Fruit fly (Drosophila melanogaster) whole organism, embryonic: ENCODE measurements around the gene CG43060.

Experiments used
- Aef1 ChIP-seq: fragments of 200-800 bp; sonication (Bioruptor generic); IDR thresholded peaks from 3 replicates; pipeline ENCODE4 v1.3.6; 2022; ENCODE audit warnings: missing biosample characterization, missing genetic modification characterization
- Blimp-1 ChIP-seq: fragments of 200-800 bp; sonication (Bioruptor generic); optimal IDR thresholded peaks from 3 replicates; lab custom pipeline; 2018; ENCODE audit warnings: missing biosample characterization, missing genetic modification characterization, mild to moderate bottlenecking, moderate library complexity, missing genetic modification reagents
- CG10209 ChIP-seq: fragments of 200-800 bp; sonication (Bioruptor generic); optimal IDR thresholded peaks from 3 replicates; lab custom pipeline; 2017; ENCODE audit warnings: missing biosample characterization, mild to moderate bottlenecking, missing genetic modification characterization, missing genetic modification reagents
- CG11456 ChIP-seq: fragments of 200-800 bp; sonication (Bioruptor generic); IDR thresholded peaks from 3 replicates; pipeline ENCODE4 v1.3.6; 2022; ENCODE audit warnings: missing biosample characterization, missing genetic modification characterization
- CG12071 ChIP-seq: fragments of 200-800 bp; sonication (Bioruptor generic); optimal IDR thresholded peaks from 3 replicates; lab custom pipeline; 2018; ENCODE audit warnings: missing biosample characterization, mild to moderate bottlenecking, missing genetic modification characterization
- CG12155 ChIP-seq: fragments of 200-800 bp; sonication (Bioruptor generic); optimal IDR thresholded peaks from 3 replicates; lab custom pipeline; 2016; ENCODE audit warnings: missing biosample characterization, missing genetic modification characterization
- CG1602 ChIP-seq: fragments of 200-800 bp; sonication (Bioruptor generic); optimal IDR thresholded peaks from 3 replicates; lab custom pipeline; 2016; ENCODE audit warnings: missing biosample characterization, missing genetic modification characterization
- CG17186 ChIP-seq: fragments of 200-800 bp; sonication (Bioruptor generic); optimal IDR thresholded peaks from 3 replicates; lab custom pipeline; 2017; ENCODE audit warnings: missing biosample characterization, missing genetic modification reagents, missing genetic modification characterization
- CG17328 ChIP-seq: fragments of 200-800 bp; sonication (Bioruptor generic); IDR thresholded peaks from 2 replicates; pipeline ENCODE4 v1.3.6; 2022; ENCODE audit warnings: missing biosample characterization, missing genetic modification characterization
- CG2202 ChIP-seq: fragments of 200-800 bp; sonication (Bioruptor generic); optimal IDR thresholded peaks from 2 replicates; lab custom pipeline; 2018; ENCODE audit warnings: missing biosample characterization, mild to moderate bottlenecking, missing genetic modification characterization
- CG2875 ChIP-seq: fragments of 200-800 bp; sonication (Bioruptor generic); optimal IDR thresholded peaks from 2 replicates; lab custom pipeline; 2017; ENCODE audit warnings: missing biosample characterization, mild to moderate bottlenecking, missing genetic modification characterization, missing genetic modification reagents
- CG32532 ChIP-seq: fragments of 200-800 bp; sonication (Bioruptor generic); IDR thresholded peaks from 2 replicates; pipeline ENCODE4 v1.3.6; 2022; ENCODE audit warnings: missing biosample characterization, missing genetic modification characterization
- CG3995 ChIP-seq: fragments of 200-800 bp; sonication (Bioruptor generic); optimal IDR thresholded peaks from 3 replicates; lab custom pipeline; 2016; ENCODE audit warnings: missing biosample characterization, missing genetic modification characterization
- CG4328 ChIP-seq: fragments of 200-800 bp; sonication (Bioruptor generic); optimal IDR thresholded peaks from 3 replicates; lab custom pipeline; 2017; ENCODE audit warnings: missing biosample characterization, missing genetic modification reagents, missing genetic modification characterization
- CG4404 ChIP-seq: fragments of 200-800 bp; sonication (Bioruptor generic); IDR thresholded peaks from 2 replicates; pipeline ENCODE4 v1.3.6; 2022; ENCODE audit warnings: missing biosample characterization, missing genetic modification characterization
- CG7271 ChIP-seq: fragments of 200-800 bp; sonication (Bioruptor generic); optimal IDR thresholded peaks from 2 replicates; lab custom pipeline; 2018; ENCODE audit warnings: missing biosample characterization, mild to moderate bottlenecking, missing genetic modification characterization, moderate library complexity
- CG8089 ChIP-seq: fragments of 200-800 bp; sonication (Bioruptor generic); optimal IDR thresholded peaks from 3 replicates; lab custom pipeline; 2016; ENCODE audit warnings: missing biosample characterization, missing genetic modification characterization
- Dad ChIP-seq: fragments of 200-800 bp; sonication (Bioruptor generic); optimal IDR thresholded peaks from 3 replicates; lab custom pipeline; 2016; ENCODE audit warnings: missing biosample characterization, missing genetic modification characterization
- Dfd ChIP-seq, 2 experiments: fragments of >200 bp; optimal IDR thresholded peaks; 2 replicates each; lab custom pipeline; 2017; ENCODE audit warnings: missing biosample characterization in 2 of 2, missing genetic modification characterization in 2 of 2
- Doc2 ChIP-seq: fragments of 200-800 bp; sonication (Bioruptor generic); IDR thresholded peaks from 2 replicates; pipeline ENCODE4 v1.3.6; 2022; ENCODE audit warnings: missing biosample characterization, missing genetic modification characterization
- Fer2 ChIP-seq: fragments of 200-800 bp; sonication (Bioruptor generic); optimal IDR thresholded peaks from 2 replicates; lab custom pipeline; 2018; ENCODE audit warnings: missing biosample characterization, mild to moderate bottlenecking, missing genetic modification characterization, moderate library complexity
- H2.0 ChIP-seq: fragments of 200-800 bp; sonication (Bioruptor generic); IDR thresholded peaks from 2 replicates; pipeline ENCODE4 v1.3.6; 2022; ENCODE audit warnings: missing biosample characterization, missing genetic modification characterization
- Hr39 ChIP-seq: fragments of >200 bp; optimal IDR thresholded peaks from 2 replicates; lab custom pipeline; 2017
- MTF-1 ChIP-seq: fragments of 200-800 bp; sonication (Bioruptor generic); optimal IDR thresholded peaks from 2 replicates; lab custom pipeline; 2018; ENCODE audit warnings: missing biosample characterization, mild to moderate bottlenecking, missing genetic modification characterization, borderline replicate concordance
- Med ChIP-seq: fragments of 200-800 bp; sonication (Bioruptor generic); peaks from one replicate; lab custom pipeline; 2016; ENCODE audit warnings: missing biosample characterization, missing genetic modification characterization, mild to moderate bottlenecking, inconsistent platforms, moderate library complexity
- NfI ChIP-seq: fragments of 200-800 bp; sonication (Bioruptor generic); optimal IDR thresholded peaks from 3 replicates; lab custom pipeline; 2018; ENCODE audit warnings: missing biosample characterization, mild to moderate bottlenecking, missing genetic modification characterization, moderate library complexity
- Optix ChIP-seq: fragments of 200-800 bp; sonication (Bioruptor generic); IDR thresholded peaks from 3 replicates; pipeline ENCODE4 v1.3.6; 2022; ENCODE audit warnings: missing biosample characterization, missing genetic modification characterization
- Rx ChIP-seq: fragments of 200-800 bp; sonication (Bioruptor generic); IDR thresholded peaks from 2 replicates; pipeline ENCODE4 v1.3.6; 2022; ENCODE audit warnings: missing biosample characterization, missing genetic modification characterization
- Sox100B ChIP-seq: fragments of 200-800 bp; sonication (Bioruptor generic); optimal IDR thresholded peaks from 3 replicates; lab custom pipeline; 2018; ENCODE audit warnings: missing biosample characterization, mild to moderate bottlenecking, missing genetic modification characterization
- ac ChIP-seq: fragments of 200-800 bp; sonication (Bioruptor generic); optimal IDR thresholded peaks from 3 replicates; lab custom pipeline; 2017; ENCODE audit warnings: missing biosample characterization, mild to moderate bottlenecking, missing genetic modification characterization
- al ChIP-seq: fragments of 200-800 bp; sonication (Bioruptor generic); IDR thresholded peaks from 2 replicates; pipeline ENCODE4 v1.3.6; 2022; ENCODE audit warnings: missing biosample characterization, missing genetic modification characterization
- az2 ChIP-seq: fragments of 200-800 bp; sonication (Bioruptor generic); optimal IDR thresholded peaks from 3 replicates; lab custom pipeline; 2016; ENCODE audit warnings: missing biosample characterization, missing genetic modification characterization
- bsh ChIP-seq, 2 experiments: fragments of 200-800 bp; sonication (Bioruptor generic); optimal IDR thresholded peaks; 2 replicates each; lab custom pipeline; 2017 to 2018; ENCODE audit warnings: mild to moderate bottlenecking in 2 of 2, missing biosample characterization in 2 of 2, missing genetic modification characterization in 2 of 2, moderate library complexity in 1 of 2
- cato ChIP-seq: fragments of 200-800 bp; sonication (Bioruptor generic); optimal IDR thresholded peaks from 2 replicates; lab custom pipeline; 2016; ENCODE audit warnings: missing biosample characterization, missing genetic modification characterization, borderline replicate concordance
- chm ChIP-seq: fragments of 200-800 bp; sonication (Bioruptor generic); IDR thresholded peaks from 2 replicates; pipeline ENCODE4 v1.3.6; 2022; ENCODE audit warnings: missing biosample characterization, missing genetic modification characterization
- chn ChIP-seq: fragments of 200-800 bp; sonication (Bioruptor generic); optimal IDR thresholded peaks from 2 replicates; lab custom pipeline; 2016; ENCODE audit warnings: missing biosample characterization, missing genetic modification characterization
- croc ChIP-seq: fragments of 200-800 bp; sonication (Bioruptor generic); conservative IDR thresholded peaks from 3 replicates; pipeline ENCODE4 v1.3.6; 2022; ENCODE audit warnings: missing biosample characterization, missing genetic modification characterization
- dan ChIP-seq: fragments of 200-800 bp; sonication (Bioruptor generic); IDR thresholded peaks from 2 replicates; pipeline ENCODE4 v1.3.6; 2022; ENCODE audit warnings: missing biosample characterization, missing genetic modification characterization
- dati ChIP-seq: fragments of 200-800 bp; sonication (Bioruptor generic); IDR thresholded peaks from 2 replicates; pipeline ENCODE4 v1.3.6; 2022; ENCODE audit warnings: missing biosample characterization, missing genetic modification characterization
- dpn ChIP-seq, 2 experiments: fragments of 200-800 bp; sonication (Bioruptor generic); optimal IDR thresholded peaks; 3 replicates each; lab custom pipeline; 2016; ENCODE audit warnings: missing biosample characterization in 2 of 2, missing genetic modification characterization in 2 of 2
- en ChIP-seq: fragments of 200-800 bp; sonication (Bioruptor generic); optimal IDR thresholded peaks from 2 replicates; lab custom pipeline; 2016; ENCODE audit warnings: missing biosample characterization, missing genetic modification characterization
- esg ChIP-seq: fragments of 200-800 bp; sonication (Bioruptor generic); conservative IDR thresholded peaks from 2 replicates; pipeline ENCODE4 v1.3.6; 2022; ENCODE audit warnings: missing biosample characterization, missing genetic modification characterization
- ken ChIP-seq: fragments of 200-800 bp; sonication (Bioruptor generic); IDR thresholded peaks from 3 replicates; pipeline ENCODE4 v1.3.6; 2022; ENCODE audit warnings: missing biosample characterization, missing genetic modification characterization
- nau ChIP-seq: fragments of 200-800 bp; sonication (Bioruptor generic); optimal IDR thresholded peaks from 3 replicates; lab custom pipeline; 2017; ENCODE audit warnings: missing biosample characterization, mild to moderate bottlenecking, missing genetic modification characterization, missing genetic modification reagents
- nerfin-1 ChIP-seq: fragments of 200-800 bp; sonication (Bioruptor generic); optimal IDR thresholded peaks from 3 replicates; lab custom pipeline; 2019; ENCODE audit warnings: missing biosample characterization, mild to moderate bottlenecking, missing genetic modification characterization, moderate library complexity
- pb ChIP-seq: fragments of 200-800 bp; sonication (Bioruptor generic); optimal IDR thresholded peaks from 3 replicates; lab custom pipeline; 2016; ENCODE audit warnings: missing biosample characterization, missing genetic modification characterization
- phol ChIP-seq: fragments of 200-800 bp; sonication (Bioruptor generic); optimal IDR thresholded peaks from 3 replicates; lab custom pipeline; 2018; ENCODE audit warnings: missing biosample characterization, mild to moderate bottlenecking, missing genetic modification characterization, moderate library complexity
- repo ChIP-seq: fragments of 200-800 bp; sonication (Bioruptor generic); optimal IDR thresholded peaks from 2 replicates; lab custom pipeline; 2016; ENCODE audit warnings: missing biosample characterization, missing genetic modification characterization
- tin ChIP-seq: fragments of 200-800 bp; sonication (Bioruptor generic); optimal IDR thresholded peaks from 3 replicates; lab custom pipeline; 2016; ENCODE audit warnings: missing biosample characterization, missing genetic modification characterization
- trh ChIP-seq: fragments of 200-800 bp; sonication (Bioruptor generic); optimal IDR thresholded peaks from 2 replicates; lab custom pipeline; 2016; ENCODE audit warnings: missing biosample characterization, missing genetic modification characterization
- tx ChIP-seq: fragments of 200-800 bp; sonication (Bioruptor generic); optimal IDR thresholded peaks from 2 replicates; lab custom pipeline; 2016; ENCODE audit warnings: missing biosample characterization, missing genetic modification characterization

The CG43060 gene

DNA sequence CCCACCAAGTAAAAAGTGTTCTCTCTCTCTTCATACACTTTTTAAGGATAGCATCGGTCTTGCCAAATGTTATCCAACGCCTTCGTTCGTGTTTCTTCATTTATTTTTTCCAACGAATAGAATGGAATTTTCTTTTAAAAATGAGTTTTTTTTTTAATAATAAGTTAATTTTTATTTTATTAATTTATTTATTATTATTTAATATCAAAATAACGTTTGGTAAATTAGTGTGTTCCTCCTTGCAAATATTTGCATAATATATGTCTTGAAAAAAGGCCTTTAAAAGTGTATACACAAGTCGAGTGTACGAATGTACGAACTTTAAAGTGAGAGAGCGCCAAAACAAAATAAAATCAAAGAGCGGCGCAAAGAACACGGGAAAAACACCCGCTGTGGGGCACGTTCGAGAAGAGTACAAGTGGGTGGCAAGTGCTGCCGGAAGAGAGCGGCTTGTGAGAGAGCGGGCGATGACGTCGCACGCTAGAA is 13.8 kb upstream of the CG43060 start (continued):
- TF ChIP-seq Fer2 (tag; lab: Kevin White, UChicago) (peak; percentile 70), esg (GFP tag; lab: Robert Waterston, UW) (peak; percentile 81), CG8089 (GFP tag; lab: Kevin White, UChicago) (no peak), nau (GFP tag; lab: Kevin White, UChicago) (no peak), NfI (peak; percentile 91), CG2875 (GFP tag; lab: Kevin White, UChicago) (peak; percentile 89), CG17186 (GFP tag; lab: Kevin White, UChicago) (no peak), MTF-1 (GFP tag; lab: Kevin White, UChicago) (peak; percentile 8), phol (peak; percentile 87), dpn (GFP tag; optimal IDR thresholded peaks at IDR 0.05; lab: Kevin White, UChicago) (peak in 1 of 2 experiments; percentile 89), CG12155 (GFP tag; lab: Kevin White, UChicago) (peak; percentile 76), pb (GFP tag; lab: Kevin White, UChicago) (no peak), Dad (GFP tag; lab: Kevin White, UChicago) (no peak), CG1602 (GFP tag; lab: Kevin White, UChicago) (peak; percentile 78), CG3995 (no peak), chm (GFP tag; lab: Robert Waterston, UW) (peak; percentile 54; the same call in 1 of the 2 replicates), Sox100B (GFP tag; lab: Kevin White, UChicago) (peak; percentile 92), Hr39 (lab: Kevin White, UChicago) (no peak), CG17328 (peak; percentile 66), Aef1 (GFP tag; lab: Robert Waterston, UW) (peak; percentile 53; the same call in 2 of the 3 replicates), tx (GFP tag; lab: Kevin White, UChicago) (no peak), ken (GFP tag; lab: Robert Waterston, UW) (peak; percentile 75; the same call in 2 of the 3 replicates), CG7271 (tag; lab: Kevin White, UChicago) (no peak), CG10209 (GFP tag; lab: Kevin White, UChicago) (peak; percentile 92), CG11456 (GFP tag; lab: Robert Waterston, UW) (0 out of 3 replicates have a peak, but pooled peaks have one; percentile 67), CG2202 (tag; lab: Kevin White, UChicago) (peak; percentile 72), CG4328 (GFP tag; lab: Kevin White, UChicago) (peak; percentile 64), CG12071 (GFP tag; lab: Kevin White, UChicago) (no peak), Dfd (GFP tag; optimal IDR thresholded peaks at IDR 0.05; lab: Kevin White, UChicago) (no peak), tin (GFP tag; lab: Kevin White, UChicago) (peak; percentile 60), Blimp-1 (peak; percentile 86), CG32532 (GFP tag; lab: Robert Waterston, UW) (peak; percentile 69), dati (GFP tag; lab: Robert Waterston, UW) (no peak), H2.0 (GFP tag; lab: Robert Waterston, UW) (peak; percentile 70), al (GFP tag; lab: Robert Waterston, UW) (peak; percentile 54), nerfin-1 (tag; lab: Kevin White, UChicago) (peak; percentile 61), cato (GFP tag; lab: Kevin White, UChicago) (peak; percentile 77), chn (GFP tag; lab: Kevin White, UChicago) (peak; percentile 31), bsh (GFP tag; optimal IDR thresholded peaks at IDR 0.05; lab: Kevin White, UChicago) (peak; percentile 89 to 91), dan (GFP tag; lab: Robert Waterston, UW) (no peak), Doc2 (GFP tag; lab: Robert Waterston, UW) (no peak), trh (GFP tag; lab: Kevin White, UChicago) (peak; percentile 43), az2 (GFP tag; lab: Kevin White, UChicago) (peak; percentile 87), Rx (GFP tag; lab: Robert Waterston, UW) (no peak), Optix (GFP tag; lab: Robert Waterston, UW) (0 out of 3 replicates have a peak, but pooled peaks have one; percentile 9), croc (GFP tag; lab: Robert Waterston, UW) (peak; percentile 64; the same call in 2 of the 3 replicates), en (no peak), Med (GFP tag; lab: Kevin White, UChicago) (peak; percentile 77), ac (GFP tag; lab: Kevin White, UChicago) (no peak), CG4404 (GFP tag; lab: Robert Waterston, UW) (peak; percentile 36; the same call in 1 of the 2 replicates), repo (GFP tag; lab: Kevin White, UChicago) (no peak)
